Worm (Caenorhabditis elegans): ENCODE measurements around the gene adm-4.
A peak's percentile ranks its signal among the peaks of the same experiment; 100 is the strongest.

Gene adm-4

ce11 chrX:7773714-7774318 is 24.3 kb downstream of the adm-4 start (continued):
- TF ChIP-seq bed-2 (GFP tag; IDR thresholded peaks at IDR 0.05) (no peak), mxl-1 (tag; optimal IDR thresholded peaks at IDR 0.05) (peak; percentile 64), nhr-80 (tag; optimal IDR thresholded peaks at IDR 0.05) (peak; percentile 40), unc-130 (GFP tag; optimal IDR thresholded peaks at IDR 0.05) (no peak), F55B11.4 (tag; optimal IDR thresholded peaks at IDR 0.05; ENCODE audit: borderline replicate concordance, insufficient read depth) (no peak), snpc-1.3 (tag; optimal IDR thresholded peaks at IDR 0.05; ENCODE audit: insufficient read depth) (peak; percentile 12), ztf-26 (tag; optimal IDR thresholded peaks at IDR 0.05) (no peak), nfyb-1 (GFP tag; IDR thresholded peaks at IDR 0.05) (no peak; the same call in 1 of the 2 replicates), madf-3 (GFP tag; IDR thresholded peaks at IDR 0.05) (no peak), fkh-3 (tag; optimal IDR thresholded peaks at IDR 0.05) (no peak), him-1 (tag; optimal IDR thresholded peaks at IDR 0.05) (peak; percentile 71), rpc-1 (optimal IDR thresholded peaks at IDR 0.05) (peak; percentile 78), rpc-1 (tag; optimal IDR thresholded peaks at IDR 0.05) (peak; percentile 92), zfh-2 (GFP tag; conservative IDR thresholded peaks at IDR 0.05) (0 out of 2 replicates have a peak, but pooled peaks have one; percentile 31), F10E7.11 (tag; optimal IDR thresholded peaks at IDR 0.05) (no peak), F23B12.7 (tag; optimal IDR thresholded peaks at IDR 0.05; ENCODE audit: insufficient read depth) (peak; percentile 68), ceh-27 (GFP tag; optimal IDR thresholded peaks at IDR 0.05) (no peak), cebp-2 (GFP tag; IDR thresholded peaks at IDR 0.05) (no peak), C17E4.6 (GFP tag; IDR thresholded peaks at IDR 0.05) (no peak), bed-1 (GFP tag; IDR thresholded peaks at IDR 0.05) (no peak), xnd-1 (tag; optimal IDR thresholded peaks at IDR 0.05) (no peak), efl-1 (GFP tag; optimal IDR thresholded peaks at IDR 0.05) (no peak), zim-3 (tag; optimal IDR thresholded peaks at IDR 0.05) (peak; percentile 58), rcor-1 (GFP tag; IDR thresholded peaks at IDR 0.05) (0 out of 2 replicates have a peak, but pooled peaks have one; percentile 19), let-607 (tag; optimal IDR thresholded peaks at IDR 0.05) (peak in 1 of 2 experiments; percentile 20), nhr-120 (GFP tag; IDR thresholded peaks at IDR 0.05) (no peak), lin-35 (GFP tag; optimal IDR thresholded peaks at IDR 0.05) (peak in 1 of 3 experiments; percentile 53), dox-1 (GFP tag; IDR thresholded peaks at IDR 0.05) (peak; percentile 73), hrde-1 (tag; optimal IDR thresholded peaks at IDR 0.05; ENCODE audit: borderline replicate concordance) (peak; percentile 35), lsy-27 (tag; optimal IDR thresholded peaks at IDR 0.05; ENCODE audit: borderline replicate concordance, insufficient read depth) (peak; percentile 53), chd-7 (tag; optimal IDR thresholded peaks at IDR 0.05) (peak; percentile 50), lin-40 (tag; optimal IDR thresholded peaks at IDR 0.05) (no peak), madf-8 (GFP tag; conservative IDR thresholded peaks at IDR 0.05) (no peak), repo-1 (tag; optimal IDR thresholded peaks at IDR 0.05) (no peak), Y53F4B.3 (GFP tag; IDR thresholded peaks at IDR 0.05) (0 out of 2 replicates have a peak, but pooled peaks have one; percentile 42), F57A8.1 (GFP tag; optimal IDR thresholded peaks at IDR 0.05) (no peak), ceh-91 (GFP tag; IDR thresholded peaks at IDR 0.05) (no peak), ekl-4 (GFP tag; IDR thresholded peaks at IDR 0.05) (peak; percentile 29; the same call in 1 of the 2 replicates), nhr-179 (tag; optimal IDR thresholded peaks at IDR 0.05) (no peak), ceh-40 (GFP tag; IDR thresholded peaks at IDR 0.05) (no peak), hlh-12 (tag; optimal IDR thresholded peaks at IDR 0.05) (peak; percentile 52), snpc-1.1 (tag; optimal IDR thresholded peaks at IDR 0.05; ENCODE audit: insufficient read depth) (no peak), sea-2 (GFP tag; IDR thresholded peaks at IDR 0.05) (no peak), akir-1 (GFP tag; optimal IDR thresholded peaks at IDR 0.05) (no peak), snpc-4 (GFP tag; optimal IDR thresholded peaks at IDR 0.05) (peak; percentile 6), snpc-4 (tag; optimal IDR thresholded peaks at IDR 0.05) (peak in 3 of 4 experiments; percentile 24 to 73 (median 27)), pha-4 (tag; optimal IDR thresholded peaks at IDR 0.05) (no peak)

Data from whole organism, young adult.